Fruit fly (Drosophila melanogaster): ENCODE data around the gene vkg.

dm6 chr2L:5058094-5058493 is 30.1 kb upstream of the vkg start, which contains the start of gene Nepl3:
- TF ChIP-seq HLH106 (tag; optimal IDR thresholded peaks at IDR 0.05) (no peak), usp (GFP tag; optimal IDR thresholded peaks at IDR 0.05) (no peak), psq (GFP tag; optimal IDR thresholded peaks at IDR 0.05) (no peak), fru (GFP tag; optimal IDR thresholded peaks at IDR 0.05) (no peak), Sp1 (GFP tag; optimal IDR thresholded peaks at IDR 0.05) (no peak), br (GFP tag; optimal IDR thresholded peaks at IDR 0.05) (no peak), Myc (optimal IDR thresholded peaks at IDR 0.05) (no peak), N (GFP tag; optimal IDR thresholded peaks at IDR 0.05) (no peak)

All from whole organism, wandering third instar larva.